Fruit fly (Drosophila melanogaster) whole organism, embryonic: ENCODE results near the gene CG6938.

ENCODE experiments used
- ATbp ChIP-seq: fragments of 200-800 bp; sonication (Bioruptor generic); optimal IDR thresholded peaks from 2 replicates; lab custom pipeline; 2017; ENCODE audit warnings: missing biosample characterization, mild to moderate bottlenecking, missing genetic modification characterization, missing genetic modification reagents
- Bdp1 ChIP-seq: fragments of 200-800 bp; sonication (Bioruptor generic); optimal IDR thresholded peaks from 3 replicates; lab custom pipeline; 2016; ENCODE audit warnings: missing biosample characterization, missing genetic modification characterization
- CG10431 ChIP-seq: fragments of 200-800 bp; sonication (Bioruptor generic); optimal IDR thresholded peaks from 3 replicates; lab custom pipeline; 2018; ENCODE audit warnings: missing biosample characterization, mild to moderate bottlenecking, missing genetic modification characterization
- CG10543 ChIP-seq: fragments of 200-800 bp; sonication (Bioruptor generic); optimal IDR thresholded peaks from 3 replicates; lab custom pipeline; 2017; ENCODE audit warnings: missing biosample characterization, mild to moderate bottlenecking, missing genetic modification characterization, moderate library complexity
- CG11085 ChIP-seq: fragments of 200-800 bp; sonication (Bioruptor generic); IDR thresholded peaks from 2 replicates; pipeline ENCODE4 v1.3.6; 2022; ENCODE audit warnings: missing biosample characterization, missing genetic modification characterization
- CG11247 ChIP-seq: fragments of 200-800 bp; sonication (Bioruptor generic); IDR thresholded peaks from 2 replicates; pipeline ENCODE4 v1.3.6; 2022; ENCODE audit warnings: missing biosample characterization, missing genetic modification characterization
- CG1233 ChIP-seq: fragments of 200-800 bp; sonication (Bioruptor generic); optimal IDR thresholded peaks from 4 replicates; lab custom pipeline; 2018; ENCODE audit warnings: missing biosample characterization, mild to moderate bottlenecking, missing genetic modification characterization
- CG13894 ChIP-seq: fragments of 200-800 bp; sonication (Bioruptor generic); optimal IDR thresholded peaks from 3 replicates; lab custom pipeline; 2018; ENCODE audit warnings: missing biosample characterization, mild to moderate bottlenecking, missing genetic modification characterization, moderate library complexity
- CG14710 ChIP-seq: fragments of 200-800 bp; sonication (Bioruptor generic); optimal IDR thresholded peaks from 3 replicates; lab custom pipeline; 2019; ENCODE audit warnings: missing biosample characterization, mild to moderate bottlenecking, missing genetic modification characterization, moderate library complexity
- CG14965 ChIP-seq: fragments of 200-800 bp; sonication (Bioruptor generic); optimal IDR thresholded peaks from 2 replicates; lab custom pipeline; 2016; ENCODE audit warnings: missing biosample characterization, missing genetic modification characterization, borderline replicate concordance
- CG15269 ChIP-seq: fragments of 200-800 bp; sonication (Bioruptor generic); optimal IDR thresholded peaks from 2 replicates; lab custom pipeline; 2018; ENCODE audit warnings: missing biosample characterization, mild to moderate bottlenecking, missing genetic modification characterization, moderate library complexity
- CG16815 ChIP-seq: fragments of 200-800 bp; sonication (Bioruptor generic); optimal IDR thresholded peaks from 3 replicates; lab custom pipeline; 2017; ENCODE audit warnings: missing biosample characterization, mild to moderate bottlenecking, missing genetic modification characterization
- CG17829 ChIP-seq: fragments of 200-800 bp; optimal IDR thresholded peaks from 2 replicates; lab custom pipeline; 2019; ENCODE audit warnings: missing biosample characterization, mild to moderate bottlenecking, missing genetic modification characterization, moderate library complexity
- CG18764 ChIP-seq: fragments of 200-800 bp; sonication (Bioruptor generic); optimal IDR thresholded peaks from 3 replicates; lab custom pipeline; 2016; ENCODE audit warnings: missing biosample characterization, missing genetic modification characterization
- CG2116 ChIP-seq: fragments of 200-800 bp; sonication (Bioruptor generic); optimal IDR thresholded peaks from 3 replicates; lab custom pipeline; 2018; ENCODE audit warnings: missing biosample characterization, mild to moderate bottlenecking, missing genetic modification characterization
- CG2678 ChIP-seq: fragments of 200-800 bp; sonication (Bioruptor generic); optimal IDR thresholded peaks from 3 replicates; lab custom pipeline; 2019; ENCODE audit warnings: missing biosample characterization, mild to moderate bottlenecking, missing genetic modification characterization, moderate library complexity
- CG30020 ChIP-seq: fragments of 200-800 bp; optimal IDR thresholded peaks from 2 replicates; lab custom pipeline; 2019; ENCODE audit warnings: missing biosample characterization, mild to moderate bottlenecking, missing genetic modification characterization, moderate library complexity
- CG34224 ChIP-seq: fragments of 200-800 bp; sonication (Bioruptor generic); IDR thresholded peaks from 3 replicates; pipeline ENCODE4 v1.3.6; 2022; ENCODE audit warnings: missing biosample characterization, missing genetic modification characterization; ENCODE audit not compliant: partially characterized antibody
- CG34376 ChIP-seq: fragments of 200-800 bp; sonication (Bioruptor generic); optimal IDR thresholded peaks from 2 replicates; lab custom pipeline; 2018; ENCODE audit warnings: missing biosample characterization, mild to moderate bottlenecking, missing genetic modification characterization
- CG4404 ChIP-seq: fragments of 200-800 bp; sonication (Bioruptor generic); IDR thresholded peaks from 2 replicates; pipeline ENCODE4 v1.3.6; 2022; ENCODE audit warnings: missing biosample characterization, missing genetic modification characterization
- CG6254 ChIP-seq: fragments of 200-800 bp; sonication (Bioruptor generic); optimal IDR thresholded peaks from 3 replicates; lab custom pipeline; 2017; ENCODE audit warnings: mild to moderate bottlenecking, missing biosample characterization, missing genetic modification reagents, missing genetic modification characterization
- CG6654 ChIP-seq: fragments of 200-800 bp; sonication (Bioruptor generic); optimal IDR thresholded peaks from 2 replicates; lab custom pipeline; 2017; ENCODE audit warnings: missing biosample characterization, mild to moderate bottlenecking, missing genetic modification characterization
- CG7372 ChIP-seq: fragments of 200-800 bp; sonication (Bioruptor generic); IDR thresholded peaks from 2 replicates; pipeline ENCODE4 v1.3.6; 2022; ENCODE audit warnings: missing biosample characterization, missing genetic modification characterization
- CG8281 ChIP-seq: fragments of 200-800 bp; sonication (Bioruptor generic); optimal IDR thresholded peaks from 2 replicates; lab custom pipeline; 2018; ENCODE audit warnings: missing biosample characterization, mild to moderate bottlenecking, missing genetic modification characterization, moderate library complexity
- CG8478 ChIP-seq: fragments of >200 bp; optimal IDR thresholded peaks from 2 replicates; lab custom pipeline; 2018
- Deaf1 ChIP-seq: fragments of 200-800 bp; optimal IDR thresholded peaks from 3 replicates; lab custom pipeline; 2019; ENCODE audit warnings: missing biosample characterization, mild to moderate bottlenecking, missing genetic modification characterization, moderate library complexity
- Hey ChIP-seq: fragments of 200-800 bp; sonication (Bioruptor generic); optimal IDR thresholded peaks from 3 replicates; lab custom pipeline; 2018; ENCODE audit warnings: missing biosample characterization, mild to moderate bottlenecking, missing genetic modification characterization
- HmgD ChIP-seq: fragments of 200-800 bp; sonication (Bioruptor generic); optimal IDR thresholded peaks from 3 replicates; lab custom pipeline; 2016; ENCODE audit warnings: missing biosample characterization, missing genetic modification characterization
- MESR4 ChIP-seq: fragments of 200-800 bp; sonication (Bioruptor generic); optimal IDR thresholded peaks from 2 replicates; lab custom pipeline; 2018; ENCODE audit warnings: missing biosample characterization, mild to moderate bottlenecking, missing genetic modification characterization, moderate library complexity
- Med ChIP-seq: fragments of 200-800 bp; sonication (Bioruptor generic); peaks from one replicate; lab custom pipeline; 2016; ENCODE audit warnings: missing biosample characterization, missing genetic modification characterization, mild to moderate bottlenecking, inconsistent platforms, moderate library complexity
- Mes4 ChIP-seq: fragments of 200-800 bp; sonication (Bioruptor generic); optimal IDR thresholded peaks from 2 replicates; lab custom pipeline; 2016; ENCODE audit warnings: missing biosample characterization, missing genetic modification characterization
- Nf-YC ChIP-seq: fragments of 200-800 bp; optimal IDR thresholded peaks from 3 replicates; lab custom pipeline; 2019; ENCODE audit warnings: missing biosample characterization, mild to moderate bottlenecking, missing genetic modification characterization, moderate library complexity
- Scr ChIP-seq: fragments of 200-800 bp; sonication (Bioruptor generic); IDR thresholded peaks from 2 replicates; pipeline ENCODE4 v1.3.6; 2022; ENCODE audit warnings: missing biosample characterization, missing genetic modification characterization; ENCODE audit not compliant: partially characterized antibody
- TFAM ChIP-seq: fragments of 200-800 bp; sonication (Bioruptor generic); optimal IDR thresholded peaks from 2 replicates; lab custom pipeline; 2017; ENCODE audit warnings: missing biosample characterization, missing genetic modification characterization, inconsistent platforms
- Xbp1 ChIP-seq: fragments of 200-800 bp; sonication (Bioruptor generic); optimal IDR thresholded peaks from 3 replicates; lab custom pipeline; 2016; ENCODE audit warnings: missing biosample characterization, mild to moderate bottlenecking, missing genetic modification characterization
- bowl ChIP-seq: fragments of 200-800 bp; sonication (Bioruptor generic); IDR thresholded peaks from 2 replicates; pipeline ENCODE4 v1.3.6; 2022; ENCODE audit warnings: missing biosample characterization, missing genetic modification characterization
- en ChIP-seq: fragments of 200-800 bp; sonication (Bioruptor generic); optimal IDR thresholded peaks from 2 replicates; lab custom pipeline; 2016; ENCODE audit warnings: missing biosample characterization, missing genetic modification characterization
- gfzf ChIP-seq: fragments of 200-800 bp; sonication (Bioruptor generic); optimal IDR thresholded peaks from 2 replicates; lab custom pipeline; 2016; ENCODE audit warnings: missing biosample characterization, mild to moderate bottlenecking, missing genetic modification characterization, moderate library complexity
- kah ChIP-seq: fragments of 200-800 bp; sonication (Bioruptor generic); optimal IDR thresholded peaks from 2 replicates; lab custom pipeline; 2018; ENCODE audit warnings: missing biosample characterization, mild to moderate bottlenecking, missing genetic modification characterization
- knrl ChIP-seq: fragments of 200-800 bp; sonication (Bioruptor generic); IDR thresholded peaks from 3 replicates; pipeline ENCODE4 v1.3.6; 2022; ENCODE audit warnings: missing biosample characterization, missing genetic modification characterization; ENCODE audit not compliant: partially characterized antibody
- mld ChIP-seq: fragments of 200-800 bp; sonication (Bioruptor generic); IDR thresholded peaks from 3 replicates; pipeline ENCODE4 v1.3.6; 2022; ENCODE audit warnings: missing biosample characterization, missing genetic modification characterization; ENCODE audit not compliant: partially characterized antibody
- pho ChIP-seq: fragments of 200-800 bp; sonication (Bioruptor generic); optimal IDR thresholded peaks from 2 replicates; lab custom pipeline; 2016; ENCODE audit warnings: missing biosample characterization, missing genetic modification characterization
- slp2 ChIP-seq: fragments of 200-800 bp; sonication (Bioruptor generic); optimal IDR thresholded peaks from 2 replicates; lab custom pipeline; 2016; ENCODE audit warnings: missing biosample characterization, missing genetic modification characterization
- sna ChIP-seq: fragments of 200-800 bp; sonication (Bioruptor generic); IDR thresholded peaks from 2 replicates; pipeline ENCODE4 v1.3.6; 2022; ENCODE audit warnings: missing biosample characterization, missing genetic modification characterization; ENCODE audit not compliant: partially characterized antibody
- tup ChIP-seq: fragments of 200-800 bp; sonication (Bioruptor generic); optimal IDR thresholded peaks from 2 replicates; lab custom pipeline; 2016; ENCODE audit warnings: missing biosample characterization, mild to moderate bottlenecking, missing genetic modification characterization, moderate library complexity
- unc-4 ChIP-seq: fragments of 200-800 bp; sonication (Bioruptor generic); IDR thresholded peaks from 2 replicates; pipeline ENCODE4 v1.3.6; 2022; ENCODE audit warnings: missing biosample characterization, missing genetic modification characterization; ENCODE audit not compliant: partially characterized antibody
- vnd ChIP-seq: fragments of 200-800 bp; sonication (Bioruptor generic); IDR thresholded peaks from 3 replicates; pipeline ENCODE4 v1.3.6; 2022; ENCODE audit warnings: missing biosample characterization, missing genetic modification characterization; ENCODE audit not compliant: partially characterized antibody

CG6938 gene

dm6 chr3L:12002321-12003248, 17.9 kb downstream of the CG6938 start, which contains the start of the genes Pop2 and CG6928 (continued):
- TF ChIP-seq CG15269 (tag; lab: Kevin White, UChicago) (no peak), slp2 (GFP tag; lab: Kevin White, UChicago) (peak; percentile 80), kah (GFP tag; lab: Kevin White, UChicago) (no peak), knrl (GFP tag; lab: Robert Waterston, UW) (peak; percentile 90), gfzf (GFP tag; lab: Kevin White, UChicago) (peak; percentile 45), Nf-YC (tag; lab: Kevin White, UChicago) (peak; percentile 46), bowl (GFP tag; lab: Robert Waterston, UW) (no peak), Deaf1 (peak; percentile 31), HmgD (GFP tag; lab: Kevin White, UChicago) (peak; percentile 70), unc-4 (GFP tag; lab: Robert Waterston, UW) (peak; percentile 88), Scr (GFP tag; lab: Robert Waterston, UW) (peak; percentile 89), Med (GFP tag; lab: Kevin White, UChicago) (peak; percentile 98), Mes4 (peak; percentile 70), pho (GFP tag; lab: Kevin White, UChicago) (peak; percentile 88), sna (GFP tag; lab: Robert Waterston, UW) (peak; percentile 92), CG10431 (GFP tag; lab: Kevin White, UChicago) (no peak), CG8478 (lab: Kevin White, UChicago) (peak; percentile 83), CG6654 (GFP tag; lab: Kevin White, UChicago) (peak; percentile 14), CG8281 (tag; lab: Kevin White, UChicago) (no peak), CG17829 (tag; lab: Kevin White, UChicago) (peak; percentile 58), CG18764 (GFP tag; lab: Kevin White, UChicago) (peak; percentile 65), Hey (no peak), Bdp1 (GFP tag; lab: Kevin White, UChicago) (peak; percentile 80), vnd (GFP tag; lab: Robert Waterston, UW) (peak; percentile 76), CG14710 (tag; lab: Kevin White, UChicago) (peak; percentile 89), mld (GFP tag; lab: Robert Waterston, UW) (peak; percentile 16; the same call in 1 of the 3 replicates), TFAM (GFP tag; lab: Kevin White, UChicago) (no peak), CG2116 (GFP tag; lab: Kevin White, UChicago) (peak; percentile 85), CG2678 (tag; lab: Kevin White, UChicago) (no peak), CG13894 (tag; lab: Kevin White, UChicago) (no peak), CG4404 (peak; percentile 42; the same call in 1 of the 2 replicates), CG1233 (GFP tag; lab: Kevin White, UChicago) (peak; percentile 50), CG34224 (peak; percentile 84), CG11085 (GFP tag; lab: Robert Waterston, UW) (peak; percentile 56; the same call in 1 of the 2 replicates), CG7372 (peak; percentile 78), ATbp (GFP tag; lab: Kevin White, UChicago) (no peak), tup (GFP tag; lab: Kevin White, UChicago) (peak; percentile 55), en (no peak), CG10543 (GFP tag; lab: Kevin White, UChicago) (peak; percentile 53), CG11247 (GFP tag; lab: Robert Waterston, UW) (peak; percentile 65; the same call in 1 of the 2 replicates), CG16815 (GFP tag; lab: Kevin White, UChicago) (peak; percentile 56), Xbp1 (GFP tag; lab: Kevin White, UChicago) (peak; percentile 84), CG34376 (GFP tag; lab: Kevin White, UChicago) (peak; percentile 22), CG14965 (GFP tag; lab: Kevin White, UChicago) (no peak), CG6254 (GFP tag; lab: Kevin White, UChicago) (no peak), MESR4 (GFP tag; lab: Kevin White, UChicago) (peak; percentile 82), CG30020 (tag; lab: Kevin White, UChicago) (peak; percentile 42)
